Worm (Caenorhabditis elegans): Measurements from ENCODE around the gene B0554.7.

DNA sequence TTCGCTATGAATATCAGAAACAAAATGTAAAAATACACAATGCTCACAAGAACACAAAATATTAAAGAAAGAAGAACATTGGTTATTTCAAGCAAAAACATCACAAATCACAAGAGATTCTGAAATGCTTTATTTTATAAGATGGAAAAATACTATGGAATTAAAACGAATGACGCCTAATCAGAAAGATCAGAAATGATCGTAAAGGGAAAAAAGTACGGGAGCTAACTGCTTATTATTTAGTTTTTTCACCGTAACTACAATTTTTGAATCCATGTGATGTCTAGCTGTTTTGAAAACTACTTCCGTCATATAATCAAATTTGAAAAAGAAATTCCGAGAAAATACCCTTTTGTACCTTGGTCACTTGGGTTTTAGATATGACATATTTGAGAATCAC, 27.6 kb upstream of the B0554.7 start, which contains the start of gene srbc-57:
- TF ChIP-seq ets-4 (GFP tag; optimal IDR thresholded peaks at IDR 0.05) (no peak), unc-62 (GFP tag; optimal IDR thresholded peaks at IDR 0.05) (no peak), dpff-1 (tag; optimal IDR thresholded peaks at IDR 0.05) (no peak), atf-7 (tag; optimal IDR thresholded peaks at IDR 0.05) (no peak), D2030.7 (GFP tag; IDR thresholded peaks at IDR 0.05) (no peak), K12H6.12 (tag; optimal IDR thresholded peaks at IDR 0.05) (no peak), nfya-2 (GFP tag; IDR thresholded peaks at IDR 0.05) (no peak)

All from whole organism, young adult.